Fruit fly (Drosophila melanogaster): ENCODE measurements around the gene CG17122.

DNA sequence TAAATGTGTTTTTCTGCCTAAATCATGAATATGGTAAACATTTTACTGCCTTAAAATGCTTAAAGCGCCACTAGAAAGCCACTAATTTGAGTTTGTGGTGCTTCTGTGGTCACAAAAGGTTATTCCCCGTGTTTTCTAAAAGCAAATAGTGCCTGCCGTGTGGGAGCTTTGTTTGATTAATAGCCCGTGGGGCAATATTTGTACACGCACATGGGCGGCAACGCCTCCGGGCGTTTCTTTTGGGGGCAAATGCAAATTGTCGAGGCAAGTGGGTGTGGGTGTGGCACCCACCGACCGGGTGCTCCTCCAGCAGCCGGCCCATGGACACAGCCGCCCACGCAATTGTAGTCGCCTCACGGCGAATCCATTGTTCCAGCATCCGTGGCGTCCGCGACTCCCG, 751 bp upstream of the CG17122 start:
- no peak for TF ChIP-seq shn (GFP tag; optimal IDR thresholded peaks at IDR 0.05)
- no peak for TF ChIP-seq ranshi (GFP tag; IDR thresholded peaks at IDR 0.05)
- TF ChIP-seq Sin3A (optimal IDR thresholded peaks at IDR 0.05) = no peak
- no peak for TF ChIP-seq zen2 (GFP tag; IDR thresholded peaks at IDR 0.05; ENCODE audit: partially characterized antibody)

All from whole organism, embryonic.